Worm (Caenorhabditis elegans) whole organism, midembryonic: ENCODE measurements around the gene hpo-15.

Experiments
- T22C8.4 ChIP-seq: fragments of 200-800 bp; sonication (Bioruptor generic); IDR thresholded peaks from 2 replicates; pipeline ENCODE4 v1.3.6; 2022; ENCODE audit warnings: missing genetic modification characterization, missing compliant biosample characterization
- cog-1 ChIP-seq: sonication (generic microtip); optimal IDR thresholded peaks from 2 replicates; lab custom pipeline; 2016; ENCODE audit warnings: missing genetic modification characterization, missing compliant biosample characterization
- flt-1 ChIP-seq: fragments of 200-800 bp; sonication (Bioruptor generic); IDR thresholded peaks from 2 replicates; pipeline ENCODE4 v1.3.6; 2022; ENCODE audit warnings: missing genetic modification characterization, missing compliant biosample characterization
- klf-2 ChIP-seq: fragments of 200-800 bp; sonication (Bioruptor generic); conservative IDR thresholded peaks from 2 replicates; pipeline ENCODE4 v1.3.6; 2022; ENCODE audit warnings: missing genetic modification reagents, missing genetic modification characterization, missing compliant biosample characterization
- ref-1 ChIP-seq: fragments of 200-800 bp; sonication (Bioruptor generic); conservative IDR thresholded peaks from 2 replicates; pipeline ENCODE4 v1.3.6; 2022; ENCODE audit warnings: missing genetic modification reagents, missing genetic modification characterization, missing compliant biosample characterization
- tab-1 ChIP-seq: fragments of 200-800 bp; sonication (Bioruptor generic); IDR thresholded peaks from 2 replicates; pipeline ENCODE4 v1.3.6; 2022; ENCODE audit warnings: missing genetic modification characterization, missing compliant biosample characterization
- ztf-23 ChIP-seq: fragments of 200-800 bp; sonication (Bioruptor generic); IDR thresholded peaks from 2 replicates; pipeline ENCODE4 v1.3.6; 2022; ENCODE audit warnings: missing genetic modification reagents, missing genetic modification characterization, missing compliant biosample characterization
- ztf-29 ChIP-seq: fragments of 200-800 bp; sonication (Bioruptor generic); IDR thresholded peaks from 2 replicates; pipeline ENCODE4 v1.3.6; 2022; ENCODE audit warnings: missing genetic modification reagents, missing genetic modification characterization, missing compliant biosample characterization

DNA sequence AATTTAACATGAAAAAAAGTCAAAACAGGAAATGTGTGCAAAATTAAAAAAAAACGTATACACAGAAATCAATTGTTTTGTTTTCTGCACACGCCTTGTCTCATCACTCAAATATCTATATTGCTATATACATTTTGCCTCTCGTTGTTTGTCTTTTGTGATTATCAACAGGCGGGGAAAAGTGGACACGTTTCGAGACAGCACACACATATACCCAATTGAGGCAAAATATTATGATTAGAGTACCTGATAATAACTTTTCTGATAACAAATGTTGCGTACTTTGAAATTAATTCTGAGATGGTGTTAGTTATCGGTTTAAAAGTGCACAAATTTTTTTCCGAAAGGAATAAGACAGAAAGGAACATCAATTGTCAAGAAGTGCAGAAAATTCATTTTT, 46.3 kb upstream of the hpo-15 start:
- TF ChIP-seq ztf-23 (GFP tag; lab: Robert Waterston, UW) (no peak), T22C8.4 (no peak), klf-2 (GFP tag; lab: Robert Waterston, UW) (no peak), ref-1 (GFP tag; lab: Robert Waterston, UW) (no peak), flt-1 (GFP tag; lab: Robert Waterston, UW) (no peak), cog-1 (tag; lab: Kevin White, UChicago) (no peak), ztf-29 (GFP tag; lab: Robert Waterston, UW) (no peak), tab-1 (GFP tag; lab: Robert Waterston, UW) (no peak)
